Worm (Caenorhabditis elegans): ENCODE measurements around the gene clc-9.

clc-9 gene

ce11 chrIV:11112641-11113040 is at the start of gene clc-9:
TSS of gene clc-9 (plus strand) at chrIV:11112941.
- TF ChIP-seq unc-62 (GFP tag; optimal IDR thresholded peaks at IDR 0.05) = no peak

DNA sequence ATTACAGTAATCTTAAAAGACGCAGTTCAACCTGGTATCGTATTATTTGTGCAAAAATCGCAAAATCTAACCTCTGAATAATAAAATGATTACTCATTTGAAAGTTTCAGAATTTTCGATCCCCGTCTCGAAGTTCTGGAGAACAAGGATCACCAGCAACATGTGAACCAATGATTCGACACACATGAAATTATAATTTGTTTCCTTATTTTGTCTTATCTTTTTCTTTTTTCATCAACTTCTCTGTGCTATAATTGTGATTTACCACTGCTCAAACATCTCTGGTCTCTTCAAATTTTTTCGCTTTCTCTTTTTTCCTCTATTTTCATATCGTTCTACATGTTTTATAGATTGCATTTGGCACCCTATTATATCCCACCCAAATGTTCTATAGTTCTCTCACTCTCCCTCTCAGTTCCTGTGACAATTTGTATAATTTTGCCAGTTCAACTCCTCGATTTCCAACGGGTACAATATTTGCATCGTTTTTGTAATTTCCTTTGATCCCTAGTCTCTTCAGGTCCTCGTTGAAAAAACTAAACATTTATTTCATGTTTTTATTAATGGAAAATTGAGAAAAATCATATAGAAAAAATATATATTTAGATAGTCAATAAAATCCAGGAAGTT is 49.6 kb upstream of the clc-9 start:
- no peak for TF ChIP-seq unc-62 (GFP tag; optimal IDR thresholded peaks at IDR 0.05)

DNA sequence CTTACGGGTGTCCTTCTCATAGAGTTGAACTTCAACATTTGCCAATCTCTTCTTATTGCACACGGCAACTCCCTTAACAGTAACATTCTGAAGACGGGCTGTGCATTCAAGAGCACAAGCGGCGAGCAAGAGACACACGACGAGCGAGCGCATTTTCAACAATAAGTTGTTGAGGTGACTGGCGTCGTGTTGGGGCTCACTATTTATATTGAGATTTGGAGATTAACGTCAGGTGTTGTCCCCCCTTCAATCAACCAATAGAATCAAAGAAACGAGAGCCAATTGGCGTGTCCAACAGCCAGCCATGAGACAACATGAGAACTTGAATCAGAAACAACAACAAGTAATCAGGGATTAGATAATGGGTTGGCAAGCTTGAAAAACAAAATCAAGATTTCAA is 48.8 kb upstream of the clc-9 start, which contains the start of gene ttr-16:
Gene ttr-16, minus strand, starts transcription at position 176 of the 400 bp plus-strand sequence.
- no peak for TF ChIP-seq unc-62 (GFP tag; optimal IDR thresholded peaks at IDR 0.05)

ce11 chrIV:11067003-11067402 is 45.7 kb upstream of the clc-9 start, which contains the start of gene ttr-17:
TSS of gene ttr-17 (minus strand) at chrIV:11067026.
- no peak for TF ChIP-seq unc-62 (GFP tag; optimal IDR thresholded peaks at IDR 0.05)

DNA sequence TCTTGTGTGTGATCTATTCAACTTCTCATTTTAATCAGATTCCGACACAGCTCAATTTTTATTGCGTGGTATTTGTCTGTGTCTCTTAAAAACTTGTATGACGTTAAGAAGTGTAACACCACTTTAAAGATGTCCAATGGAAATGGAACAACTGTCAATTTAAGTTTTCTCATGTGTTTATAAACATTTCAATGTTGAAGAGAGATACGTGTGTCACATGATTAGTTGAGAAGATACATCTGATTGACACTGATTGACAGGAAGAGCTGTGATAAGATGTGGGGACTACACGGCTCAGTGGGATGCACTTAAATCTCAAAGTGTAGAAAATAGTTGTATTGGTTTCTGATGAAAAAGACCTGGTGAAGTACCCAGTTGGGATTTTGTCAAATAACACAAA is 44.4 kb upstream of the clc-9 start:
- TF ChIP-seq unc-62 (GFP tag; optimal IDR thresholded peaks at IDR 0.05) = no peak

- no peak for TF ChIP-seq unc-62 (GFP tag; optimal IDR thresholded peaks at IDR 0.05)
Observed at ce11 chrIV:11078482-11078881, 34.3 kb upstream of the clc-9 start, which contains the start of gene Y5F2A.4. TSS of gene Y5F2A.4 (minus strand) at chrIV:11078582.

ce11 chrIV:11080823-11081285 is 31.9 kb upstream of the clc-9 start, which contains the start of gene atg-7:
TSS of gene atg-7 (minus strand) at chrIV:11081055.
- no peak for TF ChIP-seq unc-62 (GFP tag; optimal IDR thresholded peaks at IDR 0.05)

DNA sequence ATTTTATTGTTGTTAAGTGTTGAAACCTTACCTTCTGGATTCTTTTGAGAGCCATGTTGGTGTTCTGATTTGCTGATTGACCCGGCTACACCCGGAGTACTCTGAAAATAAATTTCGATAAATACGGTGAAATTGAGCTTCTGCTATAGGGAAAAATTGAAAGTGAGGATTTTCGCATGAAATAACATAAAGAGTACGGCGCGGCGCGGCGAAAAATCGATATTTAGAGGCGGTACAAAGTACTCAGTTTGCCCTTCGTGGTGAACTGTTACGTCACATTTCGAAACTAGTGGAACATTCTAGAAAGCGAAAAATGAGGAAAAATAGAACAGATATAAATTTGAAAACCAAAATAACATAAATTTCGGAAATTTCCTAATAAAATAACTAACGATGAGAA is 30.6 kb upstream of the clc-9 start, which contains the start of gene let-70:
Gene let-70, minus strand, starts transcription at position 101 of the 400 bp plus-strand sequence.
- TF ChIP-seq unc-62 (GFP tag; optimal IDR thresholded peaks at IDR 0.05) = no peak

ce11 chrIV:11082789-11083235 is 29.9 kb upstream of the clc-9 start:
- TF ChIP-seq unc-62 (GFP tag; optimal IDR thresholded peaks at IDR 0.05) = no peak

DNA sequence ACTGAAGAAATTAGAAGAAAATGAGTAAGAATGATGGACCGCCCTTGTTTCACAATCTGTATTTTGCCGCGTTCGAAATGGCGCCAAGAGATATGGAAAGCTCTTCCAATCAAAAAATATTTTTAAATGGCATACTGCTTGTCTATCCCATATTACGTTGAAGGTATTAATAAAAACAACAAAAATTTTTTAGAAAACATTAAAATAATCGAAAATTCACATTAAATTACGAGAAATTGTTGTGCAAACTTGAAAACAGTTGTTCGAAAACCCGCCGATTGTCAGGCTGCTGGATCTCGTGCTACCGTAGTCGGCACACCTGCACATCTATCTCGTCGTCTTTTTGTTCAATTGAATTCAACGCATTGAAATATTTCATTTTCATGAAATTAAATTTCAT is 29.1 kb upstream of the clc-9 start, which contains the start of gene klc-1:
Gene klc-1, plus strand, starts transcription at position 127 of the 400 bp plus-strand sequence.
- TF ChIP-seq unc-62 (GFP tag; optimal IDR thresholded peaks at IDR 0.05) = no peak

- no peak for TF ChIP-seq unc-62 (GFP tag; optimal IDR thresholded peaks at IDR 0.05)
Observed at ce11 chrIV:11089527-11089926, 23.2 kb upstream of the clc-9 start, which contains the start of gene M7.7. TSS of gene M7.7 (plus strand) at chrIV:11089827.

DNA sequence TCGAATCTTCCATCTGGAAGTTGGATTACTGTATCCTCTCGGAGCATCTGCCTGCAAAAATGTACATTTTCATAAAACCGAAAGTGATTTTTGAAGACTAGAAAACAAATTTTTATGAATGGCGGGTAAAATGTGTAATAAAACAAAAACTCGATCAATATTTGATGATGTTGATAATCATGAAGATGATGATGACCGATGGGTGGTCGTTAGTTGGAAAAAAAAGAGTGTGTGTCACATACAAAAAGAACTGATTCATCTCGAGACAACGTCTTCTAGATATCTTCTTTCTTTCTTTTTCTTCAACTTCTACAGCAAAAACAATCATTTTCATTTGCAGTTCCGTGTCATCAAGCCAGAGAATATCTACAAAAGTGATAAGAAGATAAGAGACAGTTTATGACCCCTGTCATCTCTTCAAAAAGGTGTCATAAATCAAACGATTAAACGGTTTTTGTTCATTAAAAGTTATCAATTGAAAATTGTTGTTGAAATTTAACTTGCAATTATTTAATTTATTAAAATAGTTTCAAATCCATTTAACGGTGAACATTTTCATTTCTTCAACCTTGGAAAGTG is 20.1 kb upstream of the clc-9 start, which contains the start of gene bcc-1:
Gene bcc-1, minus strand, starts transcription at position 51 of the 579 bp plus-strand sequence.
- no peak for TF ChIP-seq unc-62 (GFP tag; optimal IDR thresholded peaks at IDR 0.05)

ce11 chrIV:11094052-11094451 is 18.7 kb upstream of the clc-9 start:
- no peak for TF ChIP-seq unc-62 (GFP tag; optimal IDR thresholded peaks at IDR 0.05)

- no peak for TF ChIP-seq unc-62 (GFP tag; optimal IDR thresholded peaks at IDR 0.05)
Observed at ce11 chrIV:11094974-11095373, 17.8 kb upstream of the clc-9 start, which contains the start of gene M7.8. TSS of gene M7.8 (minus strand) at chrIV:11095085.

ce11 chrIV:11097795-11098194 is 14.9 kb upstream of the clc-9 start, which contains the start of gene M7.12:
TSS of gene M7.12 (minus strand) at chrIV:11097982.
- TF ChIP-seq unc-62 (GFP tag; optimal IDR thresholded peaks at IDR 0.05) = no peak

DNA sequence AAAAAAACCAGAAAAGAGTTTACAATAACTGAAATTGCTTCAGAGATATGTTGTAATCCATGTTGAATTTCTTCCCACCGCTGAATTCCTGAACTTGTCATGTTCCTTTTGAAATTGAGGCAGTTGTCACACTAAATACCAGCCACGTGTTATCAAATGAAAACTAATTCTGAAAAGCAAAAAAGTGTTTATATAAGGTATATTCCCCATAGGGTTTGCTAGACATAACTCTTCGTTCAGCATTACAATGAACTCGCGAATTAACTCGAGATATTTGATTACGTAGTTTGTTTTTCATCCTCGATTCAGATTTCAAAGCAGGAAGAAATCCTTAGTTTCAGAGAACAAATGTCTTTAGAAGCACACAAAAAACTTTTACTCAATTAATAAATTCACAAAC is 12.5 kb upstream of the clc-9 start, which contains the start of gene str-3:
Gene str-3, minus strand, starts transcription at position 101 of the 400 bp plus-strand sequence.
- TF ChIP-seq unc-62 (GFP tag; optimal IDR thresholded peaks at IDR 0.05) = no peak
